Worm (Caenorhabditis elegans) whole organism, L3 larva: ENCODE data around the gene W03C9.5.

Source experiments
- ama-1 ChIP-seq: fragments of 150-350 bp; optimal IDR thresholded peaks from 2 replicates; lab custom pipeline; 2018
- fos-1 ChIP-seq: fragments of 150-350 bp; optimal IDR thresholded peaks from 2 replicates; lab custom pipeline; 2014; ENCODE audit warnings: missing biosample characterization, missing genetic modification characterization
- mdl-1 ChIP-seq: fragments of 150-350 bp; optimal IDR thresholded peaks from 2 replicates; lab custom pipeline; 2014; ENCODE audit warnings: missing biosample characterization, missing genetic modification characterization
- nhr-11 ChIP-seq: fragments of 150-350 bp; optimal IDR thresholded peaks from 2 replicates; lab custom pipeline; 2014; ENCODE audit warnings: missing biosample characterization, missing genetic modification characterization
- nhr-12 ChIP-seq: fragments of 150-350 bp; optimal IDR thresholded peaks from 2 replicates; lab custom pipeline; 2014; ENCODE audit warnings: missing biosample characterization, missing genetic modification characterization
- nhr-237 ChIP-seq: fragments of 150-350 bp; optimal IDR thresholded peaks from 2 replicates; lab custom pipeline; 2014; ENCODE audit warnings: missing biosample characterization, missing genetic modification characterization
- nhr-76 ChIP-seq: fragments of 150-350 bp; sonication (generic microtip); optimal IDR thresholded peaks from 5 replicates; lab custom pipeline; 2014; ENCODE audit warnings: missing biosample characterization, missing genetic modification characterization
- pha-4 ChIP-seq: fragments of 150-350 bp; optimal IDR thresholded peaks from 2 replicates; lab custom pipeline; 2014; ENCODE audit warnings: missing biosample characterization, missing genetic modification reagents, missing genetic modification characterization

W03C9.5 gene

DNA sequence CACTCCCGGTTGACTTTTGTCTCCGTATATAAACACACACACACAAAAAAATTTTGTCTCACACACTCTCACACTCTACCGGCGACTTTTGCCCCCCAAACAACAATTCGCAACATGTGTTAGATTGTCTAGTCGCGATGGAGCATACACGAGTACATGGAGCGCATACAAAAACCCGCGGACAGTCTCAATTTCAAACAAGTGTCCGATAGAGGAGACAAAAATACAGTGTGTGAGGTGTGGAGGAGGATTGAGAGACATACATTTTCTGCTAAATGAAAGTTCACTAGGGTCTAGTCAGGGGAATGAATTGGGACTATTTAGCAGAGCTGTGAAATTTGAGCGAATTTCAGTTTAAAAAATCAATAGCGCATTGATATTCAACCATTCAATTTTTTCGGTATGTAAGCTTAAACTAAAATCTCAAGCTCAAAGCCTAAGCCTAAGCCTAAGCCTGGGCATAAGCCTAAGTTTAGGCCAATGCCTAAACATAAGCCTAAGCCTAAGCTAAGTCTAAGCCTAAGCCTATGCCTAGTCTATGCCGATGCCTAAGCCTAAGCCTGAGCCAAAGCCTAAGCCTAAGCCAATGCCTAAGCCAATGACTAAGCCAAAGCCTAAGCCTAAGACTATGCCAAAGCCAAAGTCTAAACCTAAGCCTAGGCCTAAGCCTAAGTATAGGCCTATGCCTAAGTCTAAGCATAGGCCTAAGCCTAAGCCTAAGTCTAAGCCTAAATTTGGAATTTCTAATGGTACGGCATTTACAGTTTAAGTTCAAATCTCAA lies 44.4 kb downstream of the W03C9.5 start:
- TF ChIP-seq nhr-76, result no peak
- no peak for TF ChIP-seq fos-1
- peak; percentile 73 for TF ChIP-seq pha-4 (tag; lab: Kevin White, UChicago)
- no peak for TF ChIP-seq mdl-1

DNA sequence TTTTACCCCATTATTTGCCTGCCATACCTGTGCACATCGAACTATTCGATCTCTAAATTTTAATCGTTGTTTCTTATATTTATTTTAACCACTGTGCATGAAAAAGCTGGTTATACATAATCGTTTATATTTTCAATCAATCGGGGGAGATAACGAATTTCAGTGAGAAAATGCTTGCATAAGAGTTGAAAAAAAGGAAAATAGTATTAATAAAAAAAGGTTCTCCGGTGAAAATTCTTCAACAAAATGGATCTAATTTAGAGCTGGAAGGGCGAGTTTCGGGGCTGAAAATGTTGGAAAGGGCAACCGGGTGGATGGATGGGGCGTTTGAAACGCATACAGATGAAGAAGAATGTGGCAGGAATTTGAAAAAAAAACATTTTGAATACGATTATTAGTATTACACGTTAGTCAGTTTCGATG lies 49.8 kb downstream of the W03C9.5 start:
- TF ChIP-seq nhr-12 (tag; lab: Kevin White, UChicago), result no peak
- TF ChIP-seq ama-1 (lab: Kevin White, UChicago), result peak; percentile 57
- TF ChIP-seq nhr-11, result no peak

DNA sequence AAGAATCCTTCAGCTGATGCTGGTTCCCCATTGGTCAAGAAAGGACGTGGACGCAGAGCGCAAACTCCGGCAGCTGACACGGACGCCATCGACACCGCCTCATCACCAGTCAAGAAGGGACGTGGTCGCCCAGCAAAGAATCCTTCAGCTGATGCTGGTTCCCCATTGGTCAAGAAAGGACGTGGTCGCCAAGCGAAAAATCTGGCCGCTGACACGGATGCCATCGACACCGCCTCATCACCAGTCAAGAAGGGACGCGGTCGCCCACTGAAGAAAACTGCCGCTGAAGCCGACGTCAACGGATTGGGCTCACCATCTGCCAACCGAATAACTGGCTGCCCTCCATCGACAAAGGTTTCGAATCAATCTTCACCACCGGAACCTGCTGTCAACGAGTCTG lies 50.4 kb downstream of the W03C9.5 start:
- no peak for TF ChIP-seq nhr-237 (tag; lab: Kevin White, UChicago)
